Fruit fly (Drosophila melanogaster) whole organism, embryonic: ENCODE measurements around the gene slp1.

Experiments used
- Ada2b ChIP-seq: fragments of 200-800 bp; sonication (Bioruptor generic); IDR thresholded peaks from 2 replicates; pipeline ENCODE4 v1.3.6; 2022; ENCODE audit warnings: missing biosample characterization, missing genetic modification characterization
- Atf-2 ChIP-seq: fragments of 200-800 bp; sonication (Bioruptor generic); optimal IDR thresholded peaks from 2 replicates; lab custom pipeline; 2016; ENCODE audit warnings: missing biosample characterization, missing genetic modification characterization
- Bdp1 ChIP-seq: fragments of 200-800 bp; sonication (Bioruptor generic); optimal IDR thresholded peaks from 3 replicates; lab custom pipeline; 2016; ENCODE audit warnings: missing biosample characterization, missing genetic modification characterization
- CG10147 ChIP-seq: fragments of 200-800 bp; sonication (Bioruptor generic); optimal IDR thresholded peaks from 2 replicates; lab custom pipeline; 2019; ENCODE audit warnings: missing biosample characterization, mild to moderate bottlenecking, missing genetic modification characterization, moderate library complexity
- CG11085 ChIP-seq: fragments of 200-800 bp; sonication (Bioruptor generic); IDR thresholded peaks from 2 replicates; pipeline ENCODE4 v1.3.6; 2022; ENCODE audit warnings: missing biosample characterization, missing genetic modification characterization
- CG11695 ChIP-seq: fragments of 200-800 bp; sonication (Bioruptor generic); IDR thresholded peaks from 3 replicates; pipeline ENCODE4 v1.3.6; 2022; ENCODE audit warnings: missing biosample characterization, missing genetic modification characterization
- CG14050 ChIP-seq: fragments of 200-800 bp; sonication (Bioruptor generic); IDR thresholded peaks from 3 replicates; pipeline ENCODE4 v1.3.6; 2022; ENCODE audit warnings: missing biosample characterization, missing genetic modification characterization
- CG15011 ChIP-seq: fragments of 200-800 bp; sonication (Bioruptor generic); optimal IDR thresholded peaks from 3 replicates; lab custom pipeline; 2018; ENCODE audit warnings: missing biosample characterization, mild to moderate bottlenecking, missing genetic modification characterization
- CG17361 ChIP-seq: fragments of 200-800 bp; sonication (Bioruptor generic); IDR thresholded peaks from 3 replicates; pipeline ENCODE4 v1.3.6; 2022; ENCODE audit warnings: missing biosample characterization, missing genetic modification characterization
- CG17829 ChIP-seq: fragments of 200-800 bp; optimal IDR thresholded peaks from 2 replicates; lab custom pipeline; 2019; ENCODE audit warnings: missing biosample characterization, mild to moderate bottlenecking, missing genetic modification characterization, moderate library complexity
- CG2202 ChIP-seq: fragments of 200-800 bp; sonication (Bioruptor generic); optimal IDR thresholded peaks from 2 replicates; lab custom pipeline; 2018; ENCODE audit warnings: missing biosample characterization, mild to moderate bottlenecking, missing genetic modification characterization
- CG32532 ChIP-seq: fragments of 200-800 bp; sonication (Bioruptor generic); IDR thresholded peaks from 2 replicates; pipeline ENCODE4 v1.3.6; 2022; ENCODE audit warnings: missing biosample characterization, missing genetic modification characterization
- CG5245 ChIP-seq: fragments of 200-800 bp; sonication (Bioruptor generic); optimal IDR thresholded peaks from 3 replicates; lab custom pipeline; 2016; ENCODE audit warnings: missing biosample characterization, missing genetic modification characterization
- CG6254 ChIP-seq: fragments of 200-800 bp; sonication (Bioruptor generic); optimal IDR thresholded peaks from 3 replicates; lab custom pipeline; 2017; ENCODE audit warnings: mild to moderate bottlenecking, missing biosample characterization, missing genetic modification reagents, missing genetic modification characterization
- CG7786 ChIP-seq: fragments of 200-800 bp; sonication (Bioruptor generic); optimal IDR thresholded peaks from 2 replicates; lab custom pipeline; 2016; ENCODE audit warnings: missing biosample characterization, missing genetic modification characterization
- CG7928 ChIP-seq: fragments of 200-800 bp; sonication (Bioruptor generic); optimal IDR thresholded peaks from 2 replicates; lab custom pipeline; 2017; ENCODE audit warnings: missing biosample characterization, mild to moderate bottlenecking, missing genetic modification characterization
- CG8290 ChIP-seq, 3 experiments: fragments of 200-800 bp; sonication (Bioruptor generic); optimal IDR thresholded peaks; 2 replicates each; lab custom pipeline; 2016 to 2019; ENCODE audit warnings: missing biosample characterization in 3 of 3, missing genetic modification characterization in 3 of 3, mild to moderate bottlenecking in 2 of 3, moderate library complexity in 1 of 3
- CG8359 ChIP-seq: fragments of 200-800 bp; sonication (Bioruptor generic); optimal IDR thresholded peaks from 2 replicates; lab custom pipeline; 2017; ENCODE audit warnings: missing biosample characterization, mild to moderate bottlenecking, missing genetic modification characterization, borderline replicate concordance
- Dip2 ChIP-seq: fragments of 200-800 bp; sonication (Bioruptor generic); IDR thresholded peaks from 2 replicates; pipeline ENCODE4 v1.3.6; 2022; ENCODE audit warnings: missing biosample characterization, missing genetic modification characterization
- Hand ChIP-seq: fragments of 200-800 bp; sonication (Bioruptor generic); optimal IDR thresholded peaks from 2 replicates; lab custom pipeline; 2017; ENCODE audit warnings: mild to moderate bottlenecking, missing biosample characterization, missing genetic modification reagents, missing genetic modification characterization
- HmgD ChIP-seq: fragments of 200-800 bp; sonication (Bioruptor generic); optimal IDR thresholded peaks from 3 replicates; lab custom pipeline; 2016; ENCODE audit warnings: missing biosample characterization, missing genetic modification characterization
- Lhr ChIP-seq: fragments of 200-800 bp; sonication (Bioruptor generic); optimal IDR thresholded peaks from 3 replicates; lab custom pipeline; 2017; ENCODE audit warnings: mild to moderate bottlenecking, missing biosample characterization, missing genetic modification reagents, missing genetic modification characterization
- Lim3 ChIP-seq: fragments of 200-800 bp; sonication (Bioruptor generic); IDR thresholded peaks from 2 replicates; pipeline ENCODE4 v1.3.6; 2022; ENCODE audit warnings: missing biosample characterization, missing genetic modification characterization
- Lpt ChIP-seq: fragments of >200 bp; optimal IDR thresholded peaks from 2 replicates; lab custom pipeline; 2018; ENCODE audit warnings: missing biosample characterization, missing genetic modification characterization
- Mad ChIP-seq: fragments of 200-800 bp; sonication (Bioruptor generic); optimal IDR thresholded peaks from 2 replicates; lab custom pipeline; 2016; ENCODE audit warnings: missing biosample characterization, missing genetic modification characterization
- NC2α ChIP-seq: fragments of 200-800 bp; sonication (Bioruptor generic); optimal IDR thresholded peaks from 2 replicates; lab custom pipeline; 2016; ENCODE audit warnings: missing biosample characterization, missing genetic modification characterization
- Nf-YB ChIP-seq: fragments of 200-800 bp; sonication (Bioruptor generic); optimal IDR thresholded peaks from 3 replicates; lab custom pipeline; 2019; ENCODE audit warnings: missing biosample characterization, mild to moderate bottlenecking, missing genetic modification characterization, moderate library complexity
- Oaz ChIP-seq: fragments of 200-800 bp; sonication (Bioruptor generic); IDR thresholded peaks from 2 replicates; pipeline ENCODE4 v1.3.6; 2022; ENCODE audit warnings: missing biosample characterization, missing genetic modification characterization
- Optix ChIP-seq: fragments of 200-800 bp; sonication (Bioruptor generic); IDR thresholded peaks from 3 replicates; pipeline ENCODE4 v1.3.6; 2022; ENCODE audit warnings: missing biosample characterization, missing genetic modification characterization
- Spps ChIP-seq: fragments of 200-800 bp; sonication (Bioruptor generic); optimal IDR thresholded peaks from 2 replicates; lab custom pipeline; 2018; ENCODE audit warnings: missing biosample characterization, mild to moderate bottlenecking, missing genetic modification characterization
- TFAM ChIP-seq: fragments of 200-800 bp; sonication (Bioruptor generic); optimal IDR thresholded peaks from 2 replicates; lab custom pipeline; 2017; ENCODE audit warnings: missing biosample characterization, missing genetic modification characterization, inconsistent platforms
- Trl ChIP-seq, 3 experiments: fragments of >200 bp in 2 of 3; fragments of 200-800 bp in 1 of 3; sonication (Bioruptor generic) in 1 of 3; optimal IDR thresholded peaks; 2 replicates in 1 of 3; 3 replicates in 2 of 3; lab custom pipeline; 2016 to 2017; ENCODE audit warnings: missing biosample characterization in 1 of 3, missing genetic modification characterization in 1 of 3
- ara ChIP-seq: fragments of 200-800 bp; sonication (Bioruptor generic); IDR thresholded peaks from 2 replicates; pipeline ENCODE4 v1.3.6; 2022; ENCODE audit warnings: missing biosample characterization, missing genetic modification characterization
- br ChIP-seq: fragments of >200 bp; optimal IDR thresholded peaks from 2 replicates; lab custom pipeline; 2017
- cas ChIP-seq: fragments of 200-800 bp; sonication (Bioruptor generic); IDR thresholded peaks from 2 replicates; pipeline ENCODE4 v1.3.6; 2022; ENCODE audit warnings: missing biosample characterization, missing genetic modification characterization
- cato ChIP-seq: fragments of 200-800 bp; sonication (Bioruptor generic); optimal IDR thresholded peaks from 2 replicates; lab custom pipeline; 2016; ENCODE audit warnings: missing biosample characterization, missing genetic modification characterization, borderline replicate concordance
- cg ChIP-seq: fragments of 200-800 bp; sonication (Bioruptor generic); optimal IDR thresholded peaks from 3 replicates; lab custom pipeline; 2019; ENCODE audit warnings: missing biosample characterization, mild to moderate bottlenecking, missing genetic modification characterization, moderate library complexity
- chn ChIP-seq: fragments of 200-800 bp; sonication (Bioruptor generic); optimal IDR thresholded peaks from 2 replicates; lab custom pipeline; 2016; ENCODE audit warnings: missing biosample characterization, missing genetic modification characterization
- cwo ChIP-seq: fragments of 200-800 bp; sonication (Bioruptor generic); optimal IDR thresholded peaks from 3 replicates; lab custom pipeline; 2017; ENCODE audit warnings: missing biosample characterization, missing genetic modification characterization, mild to moderate bottlenecking, moderate library complexity, missing genetic modification reagents
- dimm ChIP-seq: fragments of 200-800 bp; sonication (Bioruptor generic); IDR thresholded peaks from 2 replicates; pipeline ENCODE4 v1.3.6; 2022; ENCODE audit warnings: missing biosample characterization, missing genetic modification characterization
- fd3F ChIP-seq: fragments of 200-800 bp; sonication (Bioruptor generic); optimal IDR thresholded peaks from 2 replicates; lab custom pipeline; 2018; ENCODE audit warnings: missing biosample characterization, mild to moderate bottlenecking, missing genetic modification characterization, moderate library complexity
- fru ChIP-seq: fragments of >200 bp; optimal IDR thresholded peaks from 2 replicates; lab custom pipeline; 2017
- gcm2 ChIP-seq: fragments of 200-800 bp; sonication (Bioruptor generic); optimal IDR thresholded peaks from 2 replicates; lab custom pipeline; 2016; ENCODE audit warnings: missing biosample characterization, missing genetic modification characterization
- lilli ChIP-seq: fragments of 200-800 bp; sonication (Bioruptor generic); optimal IDR thresholded peaks from 3 replicates; lab custom pipeline; 2016; ENCODE audit warnings: missing biosample characterization, missing genetic modification characterization
- mirr ChIP-seq: fragments of 200-800 bp; sonication (Bioruptor generic); optimal IDR thresholded peaks from 3 replicates; lab custom pipeline; 2018; ENCODE audit warnings: missing biosample characterization, mild to moderate bottlenecking, missing genetic modification characterization
- nerfin-2 ChIP-seq: fragments of 200-800 bp; sonication (Bioruptor generic); IDR thresholded peaks from 2 replicates; pipeline ENCODE4 v1.3.6; 2022; ENCODE audit warnings: missing biosample characterization, missing genetic modification characterization; ENCODE audit not compliant: partially characterized antibody
- pnt ChIP-seq: fragments of 200-800 bp; sonication (Bioruptor generic); optimal IDR thresholded peaks from 3 replicates; lab custom pipeline; 2016; ENCODE audit warnings: missing biosample characterization, missing genetic modification characterization
- schlank ChIP-seq: fragments of 200-800 bp; sonication (Bioruptor generic); optimal IDR thresholded peaks from 2 replicates; lab custom pipeline; 2018; ENCODE audit warnings: missing biosample characterization, mild to moderate bottlenecking, missing genetic modification characterization
- seq ChIP-seq: fragments of 200-800 bp; sonication (Bioruptor generic); IDR thresholded peaks from 2 replicates; pipeline ENCODE4 v1.3.6; 2022; ENCODE audit warnings: missing biosample characterization, missing genetic modification characterization
- trem ChIP-seq: fragments of 200-800 bp; optimal IDR thresholded peaks from 3 replicates; lab custom pipeline; 2019; ENCODE audit warnings: missing biosample characterization, mild to moderate bottlenecking, missing genetic modification characterization, moderate library complexity
- twi ChIP-seq: fragments of 200-800 bp; optimal IDR thresholded peaks from 2 replicates; lab custom pipeline; 2019; ENCODE audit warnings: missing biosample characterization, mild to moderate bottlenecking, missing genetic modification characterization, moderate library complexity

The slp1 gene

DNA sequence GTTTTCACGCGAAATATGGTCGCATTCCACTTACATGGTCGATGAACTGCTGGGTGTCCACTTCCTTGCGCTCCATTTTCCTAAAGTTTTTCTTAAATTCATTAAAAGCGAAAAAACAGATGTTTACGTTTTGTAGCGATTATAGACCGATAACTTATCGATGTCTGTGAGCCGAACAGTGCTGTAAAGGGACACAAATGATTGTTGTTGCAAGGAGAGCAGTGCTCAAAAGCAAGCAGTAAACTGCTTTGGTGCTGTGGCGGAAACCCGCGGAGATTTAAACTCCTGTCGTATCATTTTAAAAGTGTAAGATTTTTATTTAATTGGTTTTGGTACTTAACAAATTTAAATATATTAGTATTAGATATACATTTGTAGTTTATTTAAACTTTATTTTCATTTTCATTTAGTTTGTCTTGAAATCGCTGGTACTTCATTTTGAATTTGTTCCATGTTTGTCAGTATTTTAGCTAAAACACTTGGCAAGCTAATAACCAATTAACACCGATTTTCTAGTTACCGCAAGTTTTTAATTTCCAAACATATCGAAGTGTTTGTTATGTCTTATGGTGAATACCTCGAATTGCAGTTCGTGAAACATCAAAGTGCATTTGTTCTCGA, 12.1 kb upstream of the slp1 start, which contains the start of gene CG3407 (continued):
- TF ChIP-seq nerfin-2 (peak; percentile 54; the same call in 1 of the 2 replicates), cg (no peak), CG11085 (no peak), pnt (GFP tag; lab: Kevin White, UChicago) (peak; percentile 29), chn (GFP tag; lab: Kevin White, UChicago) (peak; percentile 57), CG10147 (GFP tag; lab: Kevin White, UChicago) (no peak), HmgD (GFP tag; lab: Kevin White, UChicago) (peak; percentile 91), mirr (GFP tag; lab: Kevin White, UChicago) (no peak), br (lab: Kevin White, UChicago) (no peak), CG5245 (GFP tag; lab: Kevin White, UChicago) (no peak), cato (GFP tag; lab: Kevin White, UChicago) (no peak), Oaz (GFP tag; lab: Robert Waterston, UW) (no peak), cwo (no peak), CG8359 (GFP tag; lab: Kevin White, UChicago) (no peak), seq (no peak), CG11695 (no peak), CG6254 (GFP tag; lab: Kevin White, UChicago) (no peak), trem (tag; lab: Kevin White, UChicago) (peak; percentile 62), CG15011 (no peak), CG17361 (GFP tag; lab: Robert Waterston, UW) (no peak), Lpt (no peak), Trl (optimal IDR thresholded peaks at IDR 0.05; lab: Kevin White, UChicago) (no peak), Trl (GFP tag; optimal IDR thresholded peaks at IDR 0.05; lab: Kevin White, UChicago) (peak; percentile 40), lilli (peak; percentile 64), Bdp1 (peak; percentile 62), CG14050 (GFP tag; lab: Robert Waterston, UW) (no peak), twi (tag; lab: Kevin White, UChicago) (peak; percentile 54), CG7928 (GFP tag; lab: Kevin White, UChicago) (no peak), cas (no peak), TFAM (GFP tag; lab: Kevin White, UChicago) (no peak), Spps (no peak), fd3F (GFP tag; lab: Kevin White, UChicago) (no peak), gcm2 (GFP tag; lab: Kevin White, UChicago) (peak; percentile 28), Lim3 (GFP tag; lab: Robert Waterston, UW) (no peak), Dip2 (no peak), Ada2b (GFP tag; lab: Robert Waterston, UW) (no peak), CG32532 (0 out of 2 replicates have a peak, but pooled peaks have one; percentile 36), NC2α (no peak), schlank (tag; lab: Kevin White, UChicago) (no peak), CG17829 (peak; percentile 44), CG7786 (GFP tag; lab: Kevin White, UChicago) (peak; percentile 68), CG8290 (GFP tag; optimal IDR thresholded peaks at IDR 0.05; lab: Kevin White, UChicago) (peak; percentile 60), CG8290 (tag; optimal IDR thresholded peaks at IDR 0.05; lab: Kevin White, UChicago) (no peak), fru (lab: Kevin White, UChicago) (no peak), Mad (GFP tag; lab: Kevin White, UChicago) (peak; percentile 72), Lhr (peak; percentile 81), CG2202 (tag; lab: Kevin White, UChicago) (no peak), dimm (no peak), ara (GFP tag; lab: Robert Waterston, UW) (no peak), Nf-YB (no peak), Hand (GFP tag; lab: Kevin White, UChicago) (no peak), Atf-2 (GFP tag; lab: Kevin White, UChicago) (peak; percentile 16), Optix (GFP tag; lab: Robert Waterston, UW) (0 out of 3 replicates have a peak, but pooled peaks have one; percentile 9)
